Fruit fly (Drosophila melanogaster) whole organism, wandering third instar larva: Measurements from ENCODE around the gene Spn.

Experiments used
- Dfd ChIP-seq: fragments of >200 bp; optimal IDR thresholded peaks from 2 replicates; lab custom pipeline; 2017; ENCODE audit warnings: missing biosample characterization, missing genetic modification characterization
- br ChIP-seq: fragments of 200-800 bp; sonication (Bioruptor generic); optimal IDR thresholded peaks from 2 replicates; lab custom pipeline; 2016; ENCODE audit warnings: missing biosample characterization, missing genetic modification characterization
- psq ChIP-seq: fragments of 200-800 bp; sonication (Bioruptor generic); optimal IDR thresholded peaks from 3 replicates; lab custom pipeline; 2017; ENCODE audit warnings: missing biosample characterization, mild to moderate bottlenecking, missing genetic modification characterization, moderate library complexity
- usp ChIP-seq: fragments of >200 bp; optimal IDR thresholded peaks from 2 replicates; lab custom pipeline; 2017; ENCODE audit warnings: missing biosample characterization, missing genetic modification characterization

dm6 chr3L:2582290-2582689 is 28.2 kb upstream of the Spn start:
- TF ChIP-seq br (GFP tag; lab: Kevin White, UChicago) (no peak), Dfd (GFP tag; lab: Kevin White, UChicago) (no peak), usp (GFP tag; lab: Kevin White, UChicago) (no peak), psq (no peak)
